Fruit fly (Drosophila melanogaster) whole organism, wandering third instar larva: ENCODE data around the gene CG8944.
A peak's percentile ranks its signal among the peaks of the same experiment; 100 is the strongest.

Source experiments
- Abd-B ChIP-seq: fragments of >200 bp; optimal IDR thresholded peaks from 2 replicates; lab custom pipeline; 2017; ENCODE audit warnings: missing biosample characterization, missing genetic modification characterization
- CG32264 ChIP-seq: fragments of 200-800 bp; sonication (Bioruptor generic); optimal IDR thresholded peaks from 2 replicates; lab custom pipeline; 2016; ENCODE audit warnings: missing biosample characterization, missing genetic modification characterization
- CG9705 ChIP-seq: fragments of 200-800 bp; sonication (Bioruptor generic); optimal IDR thresholded peaks from 2 replicates; lab custom pipeline; 2018; ENCODE audit warnings: missing biosample characterization, mild to moderate bottlenecking, missing genetic modification characterization
- CrebA ChIP-seq: fragments of 200-800 bp; sonication (Bioruptor generic); optimal IDR thresholded peaks from 2 replicates; lab custom pipeline; 2016; ENCODE audit warnings: missing biosample characterization, mild to moderate bottlenecking, missing genetic modification characterization, borderline replicate concordance
- Dfd ChIP-seq: fragments of >200 bp; optimal IDR thresholded peaks from 2 replicates; lab custom pipeline; 2017; ENCODE audit warnings: missing biosample characterization, missing genetic modification characterization
- Dif ChIP-seq: fragments of 200-275, 200-300 bp; sonication (Bioruptor generic); optimal IDR thresholded peaks from 2 replicates; lab custom pipeline; 2018; ENCODE audit warnings: missing biosample characterization, missing genetic modification characterization; ENCODE audit not compliant: partially characterized antibody
- GATAd ChIP-seq: sonication (Bioruptor generic); optimal IDR thresholded peaks from 2 replicates; lab custom pipeline; 2016; ENCODE audit warnings: missing biosample characterization, missing genetic modification characterization
- HLH106 ChIP-seq: fragments of 200-800 bp; optimal IDR thresholded peaks from 3 replicates; lab custom pipeline; 2019; ENCODE audit warnings: missing biosample characterization, mild to moderate bottlenecking, missing genetic modification characterization, moderate library complexity
- Hnf4 ChIP-seq: fragments of 200-800 bp; sonication (Bioruptor generic); optimal IDR thresholded peaks from 2 replicates; lab custom pipeline; 2016; ENCODE audit warnings: missing biosample characterization, mild to moderate bottlenecking, missing genetic modification characterization
- Hr78 ChIP-seq: fragments of >200 bp; optimal IDR thresholded peaks from 2 replicates; lab custom pipeline; 2017; ENCODE audit warnings: missing biosample characterization, missing genetic modification characterization
- Hr83 ChIP-seq: fragments of 200-300 bp; sonication (Bioruptor generic); optimal IDR thresholded peaks from 2 replicates; lab custom pipeline; 2016; ENCODE audit warnings: missing biosample characterization, mild to moderate bottlenecking, missing genetic modification characterization, moderate library complexity; ENCODE audit not compliant: poor library complexity, severe bottlenecking
- Jra ChIP-seq: sonication (Bioruptor generic); optimal IDR thresholded peaks from 2 replicates; lab custom pipeline; 2016; ENCODE audit warnings: missing biosample characterization, missing genetic modification characterization
- Mio ChIP-seq: sonication (Bioruptor generic); optimal IDR thresholded peaks from 2 replicates; lab custom pipeline; 2016; ENCODE audit warnings: missing biosample characterization, missing genetic modification characterization
- Myc ChIP-seq: fragments of >200 bp; optimal IDR thresholded peaks from 2 replicates; lab custom pipeline; 2017
- N ChIP-seq: fragments of >200 bp; optimal IDR thresholded peaks from 2 replicates; lab custom pipeline; 2018; ENCODE audit warnings: missing biosample characterization, missing external identifiers, missing genetic modification characterization
- Rel ChIP-seq, 2 experiments: fragments of 200-800 bp; sonication (Bioruptor generic) in 1 of 2; optimal IDR thresholded peaks; 2 replicates in 1 of 2; 3 replicates in 1 of 2; lab custom pipeline; 2016 to 2019; ENCODE audit warnings: mild to moderate bottlenecking in 2 of 2, missing biosample characterization in 2 of 2, missing genetic modification characterization in 2 of 2, moderate library complexity in 1 of 2
- Sp1 ChIP-seq: fragments of 200-800 bp; sonication (Bioruptor generic); optimal IDR thresholded peaks from 3 replicates; lab custom pipeline; 2019; ENCODE audit warnings: missing biosample characterization, mild to moderate bottlenecking, missing genetic modification characterization, moderate library complexity
- Vsx2 ChIP-seq: fragments of 200-300, 225-300 bp; sonication (Bioruptor generic); optimal IDR thresholded peaks from 2 replicates; lab custom pipeline; 2018; ENCODE audit warnings: missing biosample characterization, missing genetic modification characterization; ENCODE audit not compliant: partially characterized antibody
- br ChIP-seq: fragments of 200-800 bp; sonication (Bioruptor generic); optimal IDR thresholded peaks from 2 replicates; lab custom pipeline; 2016; ENCODE audit warnings: missing biosample characterization, missing genetic modification characterization
- brk ChIP-seq: fragments of 200-800 bp; sonication (Bioruptor generic); optimal IDR thresholded peaks from 2 replicates; lab custom pipeline; 2016; ENCODE audit warnings: missing biosample characterization, mild to moderate bottlenecking, missing genetic modification characterization
- dl ChIP-seq, 2 experiments: fragments of 175-275, 200-275 bp in 1 of 2; fragments of 200-275 bp in 1 of 2; sonication (Bioruptor generic); optimal IDR thresholded peaks; lab custom pipeline; 2018; ENCODE audit warnings: mild to moderate bottlenecking in 2 of 2, missing biosample characterization in 2 of 2, missing genetic modification characterization in 2 of 2, moderate library complexity in 2 of 2; ENCODE audit not compliant: partially characterized antibody in 2 of 2, insufficient read depth in 1 of 2
- dmrt93B ChIP-seq: fragments of 200-800 bp; sonication (Bioruptor generic); optimal IDR thresholded peaks from 2 replicates; lab custom pipeline; 2018; ENCODE audit warnings: missing biosample characterization, mild to moderate bottlenecking, missing genetic modification characterization
- dsf ChIP-seq: sonication (Bioruptor generic); optimal IDR thresholded peaks from 2 replicates; lab custom pipeline; 2016; ENCODE audit warnings: missing biosample characterization, missing genetic modification characterization, borderline replicate concordance
- ey ChIP-seq: fragments of 200-800 bp; sonication (Bioruptor generic); optimal IDR thresholded peaks from 2 replicates; lab custom pipeline; 2016; ENCODE audit warnings: missing biosample characterization, missing genetic modification characterization
- fru ChIP-seq: fragments of 200-800 bp; sonication (Bioruptor generic); optimal IDR thresholded peaks from 3 replicates; lab custom pipeline; 2016; ENCODE audit warnings: missing biosample characterization, mild to moderate bottlenecking, missing genetic modification characterization
- h ChIP-seq: fragments of 200-800 bp; sonication (Bioruptor generic); optimal IDR thresholded peaks from 3 replicates; lab custom pipeline; 2016; ENCODE audit warnings: missing biosample characterization, mild to moderate bottlenecking, missing genetic modification characterization
- jim ChIP-seq: fragments of 175-275, 200-325 bp; sonication (Bioruptor generic); optimal IDR thresholded peaks from 2 replicates; lab custom pipeline; 2016; ENCODE audit warnings: missing biosample characterization, mild to moderate bottlenecking, missing genetic modification characterization
- lola ChIP-seq: fragments of >200 bp; optimal IDR thresholded peaks from 2 replicates; lab custom pipeline; 2017; ENCODE audit warnings: missing biosample characterization, missing genetic modification characterization
- pan ChIP-seq: fragments of >200 bp; optimal IDR thresholded peaks from 2 replicates; lab custom pipeline; 2017
- psq ChIP-seq: fragments of 200-800 bp; sonication (Bioruptor generic); optimal IDR thresholded peaks from 3 replicates; lab custom pipeline; 2017; ENCODE audit warnings: missing biosample characterization, mild to moderate bottlenecking, missing genetic modification characterization, moderate library complexity
- rgr ChIP-seq: fragments of 200-800 bp; sonication (Bioruptor generic); optimal IDR thresholded peaks from 3 replicates; lab custom pipeline; 2016; ENCODE audit warnings: missing biosample characterization, mild to moderate bottlenecking, missing genetic modification characterization
- sage ChIP-seq: fragments of 200-800 bp; sonication (Bioruptor generic); optimal IDR thresholded peaks from 2 replicates; lab custom pipeline; 2016; ENCODE audit warnings: missing biosample characterization, mild to moderate bottlenecking, missing genetic modification characterization
- sv ChIP-seq: fragments of 200-800 bp; sonication (Bioruptor generic); optimal IDR thresholded peaks from 3 replicates; lab custom pipeline; 2016; ENCODE audit warnings: missing biosample characterization, missing genetic modification characterization
- tai ChIP-seq: sonication (Bioruptor generic); optimal IDR thresholded peaks from 2 replicates; lab custom pipeline; 2016; ENCODE audit warnings: missing biosample characterization, missing genetic modification characterization
- usp ChIP-seq: fragments of >200 bp; optimal IDR thresholded peaks from 2 replicates; lab custom pipeline; 2017; ENCODE audit warnings: missing biosample characterization, missing genetic modification characterization
- woc ChIP-seq: sonication (Bioruptor generic); optimal IDR thresholded peaks from 2 replicates; lab custom pipeline; 2016; ENCODE audit warnings: missing biosample characterization, mild to moderate bottlenecking, missing genetic modification characterization

The CG8944 gene

dm6 chrX:15731968-15732367 is 14.1 kb downstream of the CG8944 start, which contains the start of gene CG8191:
CG8191 (plus strand) TSS chrX:15732178.
- TF ChIP-seq GATAd (no peak), Hr83 (GFP tag; lab: Kevin White, UChicago) (no peak), tai (no peak), Sp1 (GFP tag; lab: Kevin White, UChicago) (no peak), Mio (GFP tag; lab: Kevin White, UChicago) (no peak), Abd-B (no peak), Dif (no peak), pan (no peak), fru (GFP tag; lab: Kevin White, UChicago) (no peak), sage (GFP tag; lab: Kevin White, UChicago) (no peak), br (GFP tag; lab: Kevin White, UChicago) (no peak), brk (no peak), dl (GFP tag; optimal IDR thresholded peaks at IDR 0.05; lab: Kevin White, UChicago; ENCODE audit: insufficient read depth in 1 of 2, partially characterized antibody in 2 of 2) (no peak)

- TF ChIP-seq Rel (GFP tag; optimal IDR thresholded peaks at IDR 0.05; lab: Kevin White, UChicago) (no peak), Rel (tag; optimal IDR thresholded peaks at IDR 0.05; lab: Kevin White, UChicago) (peak; percentile 27), sage (GFP tag; lab: Kevin White, UChicago) (no peak), CrebA (no peak), Sp1 (GFP tag; lab: Kevin White, UChicago) (peak; percentile 19)
These were observed 33.6 kb downstream of the CG8944 start, which contains the start of gene HUWE1 for dm6 chrX:15712409-15712808. HUWE1 (plus strand) TSS chrX:15712628.

- no peak for TF ChIP-seq woc (GFP tag; lab: Kevin White, UChicago)
- TF ChIP-seq lola (GFP tag; lab: Kevin White, UChicago) = no peak
- no peak for TF ChIP-seq CrebA
- TF ChIP-seq usp = no peak
- TF ChIP-seq Myc = peak; percentile 68
- no peak for TF ChIP-seq CG9705 (GFP tag; lab: Kevin White, UChicago)
- TF ChIP-seq ey = no peak
- no peak for TF ChIP-seq Abd-B
- TF ChIP-seq, all 38 proteins: peak for 1
These were observed 35.3 kb downstream of the CG8944 start for dm6 chrX:15710751-15711179.

DNA sequence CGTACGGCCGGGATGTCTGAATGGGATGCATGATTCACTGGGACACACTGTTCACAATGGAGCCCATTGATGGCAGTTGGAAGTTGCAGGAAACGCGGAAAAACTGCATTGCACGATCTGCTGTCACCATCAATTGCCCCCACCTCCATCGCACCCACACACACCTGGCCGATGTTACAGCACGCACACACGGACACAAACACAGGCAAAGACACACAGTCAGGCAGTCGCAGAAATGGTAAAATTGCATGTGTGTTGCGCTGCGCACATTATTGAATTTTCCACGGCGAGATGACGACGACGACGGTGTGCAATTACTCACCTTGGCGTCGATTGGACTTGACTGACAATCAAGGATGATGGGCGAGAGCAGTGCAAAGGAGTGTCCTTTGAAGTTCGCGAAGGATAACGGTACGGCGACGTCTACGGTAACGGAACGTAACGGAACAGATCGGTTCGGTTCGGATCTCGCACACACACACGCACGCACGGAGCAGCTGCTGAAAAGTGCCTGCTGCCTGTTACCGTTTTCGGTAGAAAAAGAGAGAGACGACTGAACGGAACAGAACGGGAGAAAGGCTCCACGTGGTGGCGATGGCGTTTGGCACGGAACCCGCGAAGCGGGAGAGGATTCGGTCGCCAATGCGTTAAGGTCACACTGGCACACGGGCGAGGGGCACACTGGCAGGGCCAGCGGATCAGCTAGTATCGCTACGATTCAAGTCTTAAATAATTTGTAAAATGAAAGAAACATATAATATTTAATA is 35.9 kb downstream of the CG8944 start, which contains the start of the genes CG9281 and CG15601:
Gene CG9281, minus strand, starts transcription at position 556 of the 767 bp plus-strand sequence.
Gene CG15601, plus strand, starts transcription at position 664 of the 767 bp plus-strand sequence.
- no peak for TF ChIP-seq jim (GFP tag; lab: Kevin White, UChicago)
- peak; percentile 30 for TF ChIP-seq Sp1 (GFP tag; lab: Kevin White, UChicago)
- no peak for TF ChIP-seq Hr78 (GFP tag; lab: Kevin White, UChicago)
- TF ChIP-seq h (GFP tag; lab: Kevin White, UChicago) = no peak
- peak; percentile 22 for TF ChIP-seq sv
- TF ChIP-seq Rel (GFP tag; optimal IDR thresholded peaks at IDR 0.05; lab: Kevin White, UChicago) = no peak
- peak; percentile 8 for TF ChIP-seq Rel (tag; optimal IDR thresholded peaks at IDR 0.05; lab: Kevin White, UChicago)
- peak; percentile 3 for TF ChIP-seq HLH106 (tag; lab: Kevin White, UChicago)
- peak; percentile 22 for TF ChIP-seq N
- TF ChIP-seq, all 38 proteins: peak for 5

- TF ChIP-seq Rel (GFP tag; optimal IDR thresholded peaks at IDR 0.05; lab: Kevin White, UChicago) = no peak
- TF ChIP-seq Rel (tag; optimal IDR thresholded peaks at IDR 0.05; lab: Kevin White, UChicago) = no peak
- no peak for TF ChIP-seq Sp1 (GFP tag; lab: Kevin White, UChicago)
- TF ChIP-seq Hnf4 (GFP tag; lab: Kevin White, UChicago) = peak; percentile 4
- TF ChIP-seq usp = no peak
- no peak for TF ChIP-seq HLH106 (tag; lab: Kevin White, UChicago)
- TF ChIP-seq GATAd = no peak
- TF ChIP-seq sv = no peak
- no peak for TF ChIP-seq brk
- peak; percentile 36 for TF ChIP-seq br (GFP tag; lab: Kevin White, UChicago)
- peak; percentile 3 for TF ChIP-seq woc (GFP tag; lab: Kevin White, UChicago)
- TF ChIP-seq psq (GFP tag; lab: Kevin White, UChicago) = peak; percentile 6
- TF ChIP-seq ey = peak; percentile 9
- TF ChIP-seq Hr83 (GFP tag; lab: Kevin White, UChicago) = peak; percentile 13
- TF ChIP-seq CrebA = no peak
- no peak for TF ChIP-seq dsf (GFP tag; lab: Kevin White, UChicago)
- TF ChIP-seq Dfd (GFP tag; lab: Kevin White, UChicago) = no peak
- TF ChIP-seq dmrt93B (GFP tag; lab: Kevin White, UChicago) = no peak
- TF ChIP-seq dl (GFP tag; optimal IDR thresholded peaks at IDR 0.05; lab: Kevin White, UChicago; ENCODE audit: insufficient read depth in 1 of 2, partially characterized antibody in 2 of 2) = no peak
- no peak for TF ChIP-seq tai
- TF ChIP-seq pan = no peak
- no peak for TF ChIP-seq N
- TF ChIP-seq rgr (GFP tag; lab: Kevin White, UChicago) = peak; percentile 38
- no peak for TF ChIP-seq Abd-B
- no peak for TF ChIP-seq Hr78 (GFP tag; lab: Kevin White, UChicago)
- TF ChIP-seq jim (GFP tag; lab: Kevin White, UChicago) = no peak
- TF ChIP-seq Jra = no peak
- TF ChIP-seq Dif = no peak
- no peak for TF ChIP-seq CG32264 (GFP tag; lab: Kevin White, UChicago)
- TF ChIP-seq Vsx2 (GFP tag; lab: Kevin White, UChicago) = no peak
- no peak for TF ChIP-seq h (GFP tag; lab: Kevin White, UChicago)
- no peak for TF ChIP-seq CG9705 (GFP tag; lab: Kevin White, UChicago)
- TF ChIP-seq Mio (GFP tag; lab: Kevin White, UChicago) = no peak
These were observed 36.4 kb downstream of the CG8944 start for dm6 chrX:15709624-15709983.
